Worm (Caenorhabditis elegans) whole organism, early embryonic: Measurements from ENCODE around the gene Y25C1A.8.

Source experiments
- B0310.2 ChIP-seq: sonication (generic microtip); optimal IDR thresholded peaks from 2 replicates; lab custom pipeline; 2016; ENCODE audit warnings: mild to moderate bottlenecking, missing genetic modification characterization, missing compliant biosample characterization
- F13C5.2 ChIP-seq: sonication (generic microtip); optimal IDR thresholded peaks from 2 replicates; lab custom pipeline; 2017; ENCODE audit warnings: mild to moderate bottlenecking, missing genetic modification characterization, inconsistent platforms, missing compliant biosample characterization
- aly-1 ChIP-seq: sonication (generic microtip); optimal IDR thresholded peaks from 2 replicates; lab custom pipeline; 2016; ENCODE audit warnings: missing genetic modification characterization, missing compliant biosample characterization
- ama-1 ChIP-seq: fragments of 150-350 bp; optimal IDR thresholded peaks from 2 replicates; lab custom pipeline; 2014
- ceh-13 ChIP-seq: fragments of 200-800 bp; sonication (Bioruptor generic); optimal IDR thresholded peaks from 2 replicates; lab custom pipeline; 2018; ENCODE audit warnings: mild to moderate bottlenecking, missing genetic modification characterization, missing compliant biosample characterization
- ceh-36 ChIP-seq: sonication (generic microtip); optimal IDR thresholded peaks from 2 replicates; lab custom pipeline; 2016; ENCODE audit warnings: missing genetic modification characterization, inconsistent platforms, missing compliant biosample characterization
- ets-7 ChIP-seq: sonication (generic microtip); optimal IDR thresholded peaks from 2 replicates; lab custom pipeline; 2016; ENCODE audit warnings: missing genotype, missing genetic modification characterization, missing compliant biosample characterization
- flt-1 ChIP-seq: fragments of 200-800 bp; sonication (Bioruptor generic); IDR thresholded peaks from 2 replicates; pipeline ENCODE4 v1.3.6; 2022; ENCODE audit warnings: missing genetic modification characterization, missing compliant biosample characterization
- hmbx-1 ChIP-seq: sonication (generic microtip); optimal IDR thresholded peaks from 2 replicates; lab custom pipeline; 2016; ENCODE audit warnings: mild to moderate bottlenecking, missing genetic modification characterization, missing compliant biosample characterization
- hmg-4 ChIP-seq: fragments of 200-800 bp; sonication (Bioruptor generic); optimal IDR thresholded peaks from 2 replicates; lab custom pipeline; 2018; ENCODE audit warnings: mild to moderate bottlenecking, missing genetic modification characterization, missing compliant biosample characterization
- hnd-1 ChIP-seq: sonication (generic microtip); optimal IDR thresholded peaks from 2 replicates; lab custom pipeline; 2016; ENCODE audit warnings: missing genetic modification characterization, missing compliant biosample characterization
- pes-1 ChIP-seq: fragments of 200-800 bp; sonication (Bioruptor generic); IDR thresholded peaks from 2 replicates; pipeline ENCODE4 v1.3.6; 2022; ENCODE audit warnings: missing genetic modification reagents, missing genetic modification characterization, missing compliant biosample characterization
- scrt-1 ChIP-seq: fragments of 200-800 bp; sonication (Bioruptor generic); IDR thresholded peaks from 2 replicates; pipeline ENCODE4 v1.3.6; 2022; ENCODE audit warnings: missing genetic modification characterization, missing compliant biosample characterization
- sea-1 ChIP-seq: fragments of 200-800 bp; sonication (Bioruptor generic); conservative IDR thresholded peaks from 2 replicates; pipeline ENCODE4 v1.3.6; 2022; ENCODE audit warnings: missing genetic modification characterization, missing compliant biosample characterization
- tbx-11 ChIP-seq: fragments of 200-800 bp; sonication (Bioruptor generic); IDR thresholded peaks from 2 replicates; pipeline ENCODE4 v1.3.6; 2022; ENCODE audit warnings: missing genetic modification characterization, missing compliant biosample characterization
- tbx-37 ChIP-seq: fragments of 200-800 bp; sonication (Bioruptor generic); conservative IDR thresholded peaks from 2 replicates; pipeline ENCODE4 v1.3.6; 2022; ENCODE audit warnings: missing genetic modification reagents, missing genetic modification characterization, missing compliant biosample characterization
- tra-4 ChIP-seq: sonication (generic microtip); optimal IDR thresholded peaks from 2 replicates; lab custom pipeline; 2017; ENCODE audit warnings: missing genetic modification characterization, missing compliant biosample characterization

Gene Y25C1A.8

DNA sequence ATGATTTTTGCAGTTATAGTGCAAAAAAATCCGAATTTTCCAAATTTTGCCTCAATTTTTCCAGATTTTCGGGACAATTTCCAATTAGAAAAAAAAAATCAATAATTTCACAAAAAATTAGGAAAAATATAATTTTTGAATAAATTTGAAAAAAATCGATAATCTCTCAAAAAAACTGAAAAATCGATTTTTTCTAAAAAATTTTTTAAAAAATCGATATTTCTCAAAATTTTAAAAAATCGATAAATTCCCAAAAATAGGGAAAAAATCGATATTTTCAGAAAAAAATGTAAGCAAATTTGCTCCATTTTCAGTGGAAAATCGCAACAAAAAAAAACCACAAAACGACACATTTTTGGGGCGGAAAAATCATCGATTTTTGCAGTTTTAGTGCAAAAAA lies 8.9 kb downstream of the Y25C1A.8 start:
- TF ChIP-seq ceh-36 (tag; lab: Kevin White, UChicago) (no peak), hmbx-1 (tag; lab: Kevin White, UChicago) (no peak), tbx-37 (no peak), hnd-1 (no peak), tbx-11 (GFP tag; lab: Robert Waterston, UW) (no peak), F13C5.2 (tag; lab: Kevin White, UChicago) (no peak), aly-1 (tag; lab: Kevin White, UChicago) (no peak), flt-1 (no peak), B0310.2 (no peak), ceh-13 (no peak), ets-7 (tag; lab: Kevin White, UChicago) (no peak), tra-4 (tag; lab: Kevin White, UChicago) (no peak), ama-1 (lab: Kevin White, UChicago) (no peak), sea-1 (GFP tag; lab: Robert Waterston, UW) (no peak)

ce11 chrII:3067447-3067846 lies 9.3 kb downstream of the Y25C1A.8 start:
- TF ChIP-seq ceh-36 (tag; lab: Kevin White, UChicago) (no peak), tra-4 (tag; lab: Kevin White, UChicago) (no peak), hmg-4 (GFP tag; lab: Kevin White, UChicago) (no peak), B0310.2 (no peak), ceh-13 (no peak), aly-1 (tag; lab: Kevin White, UChicago) (no peak), hmbx-1 (tag; lab: Kevin White, UChicago) (no peak), scrt-1 (GFP tag; lab: Robert Waterston, UW) (no peak)

ce11 chrII:3066401-3066800 lies 10.4 kb downstream of the Y25C1A.8 start:
- TF ChIP-seq hnd-1 (no peak), hmbx-1 (tag; lab: Kevin White, UChicago) (no peak), ceh-13 (no peak), ets-7 (tag; lab: Kevin White, UChicago) (no peak), pes-1 (GFP tag; lab: Robert Waterston, UW) (no peak), ama-1 (lab: Kevin White, UChicago) (no peak), flt-1 (no peak), F13C5.2 (tag; lab: Kevin White, UChicago) (no peak)

DNA sequence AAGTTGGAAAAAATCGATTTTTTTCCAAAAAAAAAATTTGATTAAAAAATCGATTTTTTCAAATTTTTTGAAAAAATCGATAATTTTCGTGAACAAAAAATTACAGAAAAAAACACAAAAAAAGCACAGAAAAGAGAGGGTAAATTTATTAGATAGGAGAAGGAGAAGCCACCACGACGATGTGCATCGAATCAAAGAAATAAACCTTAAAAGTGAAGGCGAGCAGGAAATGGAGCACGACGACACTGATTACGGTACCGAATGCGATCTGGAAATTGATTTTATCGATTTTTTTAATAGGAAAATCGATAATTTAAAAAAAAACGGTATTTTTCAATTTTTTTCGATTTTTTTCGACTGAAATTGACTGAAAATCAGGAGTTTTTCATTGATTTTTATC lies 11.7 kb downstream of the Y25C1A.8 start:
- TF ChIP-seq hmg-4 (GFP tag; lab: Kevin White, UChicago) (no peak), tra-4 (tag; lab: Kevin White, UChicago) (no peak), tbx-11 (GFP tag; lab: Robert Waterston, UW) (no peak), hnd-1 (no peak), ets-7 (tag; lab: Kevin White, UChicago) (no peak)

- TF ChIP-seq ets-7 (tag; lab: Kevin White, UChicago): no peak
- no peak for TF ChIP-seq ama-1 (lab: Kevin White, UChicago)
- TF ChIP-seq hmbx-1 (tag; lab: Kevin White, UChicago): no peak
- no peak for TF ChIP-seq aly-1 (tag; lab: Kevin White, UChicago)
- TF ChIP-seq sea-1 (GFP tag; lab: Robert Waterston, UW): no peak
- TF ChIP-seq flt-1: no peak
- no peak for TF ChIP-seq ceh-36 (tag; lab: Kevin White, UChicago)
- TF ChIP-seq F13C5.2 (tag; lab: Kevin White, UChicago): no peak
- no peak for TF ChIP-seq hmg-4 (GFP tag; lab: Kevin White, UChicago)
- TF ChIP-seq scrt-1 (GFP tag; lab: Robert Waterston, UW): no peak
- TF ChIP-seq tbx-11 (GFP tag; lab: Robert Waterston, UW): no peak
Measured at ce11 chrII:3064631-3065030, 12.1 kb downstream of the Y25C1A.8 start.

ce11 chrII:3063984-3064383 lies 12.8 kb downstream of the Y25C1A.8 start:
- no peak for TF ChIP-seq B0310.2
- no peak for TF ChIP-seq flt-1
- TF ChIP-seq ets-7 (tag; lab: Kevin White, UChicago): no peak
- no peak for TF ChIP-seq ceh-36 (tag; lab: Kevin White, UChicago)
- TF ChIP-seq F13C5.2 (tag; lab: Kevin White, UChicago): no peak
- no peak for TF ChIP-seq ama-1 (lab: Kevin White, UChicago)
- no peak for TF ChIP-seq pes-1 (GFP tag; lab: Robert Waterston, UW)
- TF ChIP-seq hmbx-1 (tag; lab: Kevin White, UChicago): no peak

- TF ChIP-seq F13C5.2 (tag; lab: Kevin White, UChicago) (no peak), ama-1 (lab: Kevin White, UChicago) (no peak), ceh-36 (tag; lab: Kevin White, UChicago) (no peak), hmbx-1 (tag; lab: Kevin White, UChicago) (no peak), scrt-1 (GFP tag; lab: Robert Waterston, UW) (no peak), ets-7 (tag; lab: Kevin White, UChicago) (no peak), ceh-13 (no peak), pes-1 (GFP tag; lab: Robert Waterston, UW) (no peak), sea-1 (GFP tag; lab: Robert Waterston, UW) (no peak), hmg-4 (GFP tag; lab: Kevin White, UChicago) (no peak)
Measured at ce11 chrII:3063366-3063765, 13.4 kb downstream of the Y25C1A.8 start.

DNA sequence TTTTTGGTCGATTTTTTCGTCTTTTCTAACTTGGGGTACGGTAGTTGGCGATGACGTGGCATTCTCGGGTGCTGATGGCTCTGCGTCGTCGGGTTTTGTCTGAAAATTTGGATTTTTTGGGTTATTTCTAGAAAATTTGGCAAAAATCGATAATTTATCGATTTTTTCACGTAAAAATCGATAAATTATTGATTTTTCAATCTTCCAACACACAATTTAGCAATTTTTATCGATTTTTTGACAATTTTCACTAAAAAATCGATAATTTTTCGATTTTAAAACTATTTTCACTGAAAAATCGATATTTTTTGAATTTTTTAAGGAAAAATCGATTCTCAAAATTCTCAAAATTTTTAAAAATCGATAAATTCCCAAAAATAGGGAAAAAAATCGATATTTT lies 13.9 kb downstream of the Y25C1A.8 start:
- TF ChIP-seq pes-1 (GFP tag; lab: Robert Waterston, UW): no peak
- TF ChIP-seq tbx-11 (GFP tag; lab: Robert Waterston, UW): no peak
